Worm (Caenorhabditis elegans): ENCODE results near the gene fln-2.

Gene fln-2

ce11 chrX:9397401-9397800 lies at the start of gene fln-2:
fln-2 (plus strand) TSS chrX:9397701.
- TF ChIP-seq ceh-13 (GFP tag; optimal IDR thresholded peaks at IDR 0.05) (no peak), tbx-37 (GFP tag; conservative IDR thresholded peaks at IDR 0.05) (no peak), F13C5.2 (tag; optimal IDR thresholded peaks at IDR 0.05) (no peak), ama-1 (optimal IDR thresholded peaks at IDR 0.05) (no peak)

DNA sequence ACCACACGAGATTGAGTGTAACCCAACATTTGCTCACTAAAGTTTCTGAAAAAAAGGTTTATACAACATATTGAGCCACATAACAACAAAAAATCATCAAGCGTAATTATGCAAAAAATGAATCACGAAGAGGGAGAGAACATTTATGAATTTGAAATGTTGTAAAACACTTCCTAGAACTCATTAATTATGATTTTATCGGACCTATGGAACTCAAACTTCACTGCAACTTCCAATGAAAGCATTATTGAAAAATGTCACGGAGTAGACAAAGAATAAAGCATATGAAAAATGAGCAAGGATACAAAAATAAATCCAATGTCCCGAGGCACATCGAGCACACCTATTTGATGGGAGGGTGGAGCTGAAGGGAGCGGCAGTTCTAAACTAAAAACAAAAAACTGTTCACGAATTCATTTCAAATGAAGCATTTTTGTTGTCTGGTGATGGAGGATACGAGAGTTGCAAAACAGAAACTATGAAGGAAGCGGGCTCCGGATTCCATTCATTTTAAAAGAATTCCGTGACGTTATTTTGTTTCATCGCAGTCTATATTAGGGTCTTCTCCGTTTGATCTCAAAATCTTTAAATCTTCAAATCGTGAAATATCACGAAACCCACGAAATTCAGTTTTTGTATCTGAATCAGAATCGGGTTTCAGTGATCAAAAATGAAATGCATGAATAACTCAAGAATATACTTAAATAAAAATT lies 47.5 kb upstream of the fln-2 start, which contains the start of gene flp-20:
Gene flp-20 (minus strand): TSS at position 51 of the 713 bp plus-strand sequence.
- TF ChIP-seq hmbx-1 (tag; optimal IDR thresholded peaks at IDR 0.05) (no peak), tra-4 (tag; optimal IDR thresholded peaks at IDR 0.05) (no peak), scrt-1 (GFP tag; IDR thresholded peaks at IDR 0.05) (no peak), tbx-11 (GFP tag; IDR thresholded peaks at IDR 0.05) (no peak)

DNA sequence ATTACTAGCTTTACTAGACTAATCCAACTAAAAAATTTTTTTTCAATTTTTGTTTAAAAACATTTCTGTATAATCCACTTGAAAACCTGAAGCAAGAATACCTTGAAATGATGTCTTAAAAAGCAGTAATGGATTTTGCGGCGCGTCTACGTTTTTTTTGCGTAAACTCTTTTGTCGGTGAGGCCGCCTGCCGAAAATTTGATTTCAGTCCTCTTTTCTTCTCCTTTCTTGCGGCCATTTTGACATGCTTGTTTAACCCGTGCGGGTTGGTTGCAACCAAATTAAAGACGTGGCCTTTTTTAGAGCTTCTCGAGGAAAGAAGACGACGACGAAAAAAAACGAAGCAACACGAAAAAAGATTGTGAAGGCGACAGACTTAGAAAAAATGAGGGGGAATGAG lies 36.4 kb upstream of the fln-2 start:
- no peak for TF ChIP-seq hnd-1 (tag; optimal IDR thresholded peaks at IDR 0.05)

- TF ChIP-seq tra-4 (tag; optimal IDR thresholded peaks at IDR 0.05) (no peak), ceh-36 (tag; optimal IDR thresholded peaks at IDR 0.05) (no peak), ama-1 (optimal IDR thresholded peaks at IDR 0.05) (no peak), pes-1 (GFP tag; IDR thresholded peaks at IDR 0.05) (no peak)
These were observed 33.4 kb upstream of the fln-2 start for ce11 chrX:9364082-9364481.

- TF ChIP-seq B0310.2 (tag; optimal IDR thresholded peaks at IDR 0.05): no peak
- no peak for TF ChIP-seq ceh-36 (tag; optimal IDR thresholded peaks at IDR 0.05)
- no peak for TF ChIP-seq ama-1 (optimal IDR thresholded peaks at IDR 0.05)
- no peak for TF ChIP-seq aly-1 (tag; optimal IDR thresholded peaks at IDR 0.05)
- TF ChIP-seq ets-7 (tag; optimal IDR thresholded peaks at IDR 0.05): no peak
- TF ChIP-seq sea-1 (GFP tag; conservative IDR thresholded peaks at IDR 0.05): no peak
These were observed 33.0 kb upstream of the fln-2 start, which contains the start of gene pkc-2 for ce11 chrX:9364501-9364900. pkc-2 (plus strand) TSS chrX:9364818.

DNA sequence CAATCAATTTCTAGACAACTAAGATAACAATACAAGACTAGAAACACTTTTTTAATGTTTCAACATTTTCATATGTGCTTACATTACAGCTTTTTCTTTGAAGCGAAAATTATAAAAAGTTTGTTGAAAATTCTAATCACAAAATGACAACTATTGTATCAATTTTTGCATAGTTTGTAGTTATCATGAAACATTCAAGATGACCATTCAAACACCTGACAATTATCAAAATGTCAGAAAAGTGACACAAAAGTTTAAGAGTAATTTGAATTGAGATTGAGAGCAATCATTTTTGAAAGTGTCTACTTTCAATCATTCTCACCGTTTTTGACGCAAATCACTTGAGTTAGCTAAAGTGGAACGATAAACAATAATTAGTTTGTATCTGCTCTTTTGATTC lies 27.6 kb upstream of the fln-2 start:
- TF ChIP-seq ceh-13 (GFP tag; optimal IDR thresholded peaks at IDR 0.05): no peak
- no peak for TF ChIP-seq ets-7 (tag; optimal IDR thresholded peaks at IDR 0.05)
- no peak for TF ChIP-seq pes-1 (GFP tag; IDR thresholded peaks at IDR 0.05)
- no peak for TF ChIP-seq tbx-11 (GFP tag; IDR thresholded peaks at IDR 0.05)
- TF ChIP-seq sea-1 (GFP tag; conservative IDR thresholded peaks at IDR 0.05): no peak
- TF ChIP-seq scrt-1 (GFP tag; IDR thresholded peaks at IDR 0.05): no peak
- no peak for TF ChIP-seq tbx-37 (GFP tag; conservative IDR thresholded peaks at IDR 0.05)
- no peak for TF ChIP-seq hnd-1 (tag; optimal IDR thresholded peaks at IDR 0.05)
- TF ChIP-seq hmbx-1 (tag; optimal IDR thresholded peaks at IDR 0.05): no peak
- no peak for TF ChIP-seq flt-1 (GFP tag; IDR thresholded peaks at IDR 0.05)
- TF ChIP-seq hmg-4 (GFP tag; optimal IDR thresholded peaks at IDR 0.05): no peak

DNA sequence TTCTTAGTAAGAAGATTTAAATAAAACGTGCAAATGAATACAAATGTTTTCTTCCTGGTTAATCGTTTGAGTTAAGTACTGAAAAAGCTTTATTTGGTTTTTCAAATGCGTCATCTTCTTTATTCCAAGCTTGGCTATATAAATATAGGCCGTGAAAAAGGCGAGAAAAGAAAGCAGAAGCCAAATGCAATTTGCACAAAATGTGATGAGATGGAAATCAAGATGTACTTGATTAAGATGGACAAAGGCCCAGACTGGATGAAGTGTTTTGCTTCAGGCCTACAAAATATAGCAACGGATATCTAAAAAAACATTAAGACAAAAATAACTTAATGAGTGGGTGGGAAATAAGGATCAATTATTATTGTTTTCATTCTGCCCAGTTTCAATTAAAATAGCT lies 25.3 kb upstream of the fln-2 start:
- no peak for TF ChIP-seq hmg-4 (GFP tag; optimal IDR thresholded peaks at IDR 0.05)

ce11 chrX:9372987-9373386 lies 24.5 kb upstream of the fln-2 start:
- TF ChIP-seq ets-7 (tag; optimal IDR thresholded peaks at IDR 0.05) (no peak), flt-1 (GFP tag; IDR thresholded peaks at IDR 0.05) (peak; percentile 42), ceh-13 (GFP tag; optimal IDR thresholded peaks at IDR 0.05) (peak; percentile 46), F13C5.2 (tag; optimal IDR thresholded peaks at IDR 0.05) (no peak), tbx-37 (GFP tag; conservative IDR thresholded peaks at IDR 0.05) (0 out of 2 replicates have a peak, but pooled peaks have one; percentile 25), pes-1 (GFP tag; IDR thresholded peaks at IDR 0.05) (peak; percentile 72), aly-1 (tag; optimal IDR thresholded peaks at IDR 0.05) (no peak), hmg-4 (GFP tag; optimal IDR thresholded peaks at IDR 0.05) (no peak), B0310.2 (tag; optimal IDR thresholded peaks at IDR 0.05) (no peak), tbx-11 (GFP tag; IDR thresholded peaks at IDR 0.05) (no peak), scrt-1 (GFP tag; IDR thresholded peaks at IDR 0.05) (0 out of 2 replicates have a peak, but pooled peaks have one; percentile 12)

- no peak for TF ChIP-seq ceh-36 (tag; optimal IDR thresholded peaks at IDR 0.05)
- TF ChIP-seq tbx-11 (GFP tag; IDR thresholded peaks at IDR 0.05): no peak
- TF ChIP-seq hnd-1 (tag; optimal IDR thresholded peaks at IDR 0.05): no peak
- TF ChIP-seq ama-1 (optimal IDR thresholded peaks at IDR 0.05): no peak
- TF ChIP-seq F13C5.2 (tag; optimal IDR thresholded peaks at IDR 0.05): no peak
- no peak for TF ChIP-seq ceh-13 (GFP tag; optimal IDR thresholded peaks at IDR 0.05)
- no peak for TF ChIP-seq sea-1 (GFP tag; conservative IDR thresholded peaks at IDR 0.05)
- TF ChIP-seq hmg-4 (GFP tag; optimal IDR thresholded peaks at IDR 0.05): no peak
- TF ChIP-seq ets-7 (tag; optimal IDR thresholded peaks at IDR 0.05): no peak
- TF ChIP-seq scrt-1 (GFP tag; IDR thresholded peaks at IDR 0.05): no peak
- no peak for TF ChIP-seq B0310.2 (tag; optimal IDR thresholded peaks at IDR 0.05)
- TF ChIP-seq flt-1 (GFP tag; IDR thresholded peaks at IDR 0.05): no peak
These were observed 23.8 kb upstream of the fln-2 start for ce11 chrX:9373729-9374128.

All from whole organism, early embryonic.